Worm (Caenorhabditis elegans): ENCODE results near the gene acp-1.

The acp-1 gene

DNA sequence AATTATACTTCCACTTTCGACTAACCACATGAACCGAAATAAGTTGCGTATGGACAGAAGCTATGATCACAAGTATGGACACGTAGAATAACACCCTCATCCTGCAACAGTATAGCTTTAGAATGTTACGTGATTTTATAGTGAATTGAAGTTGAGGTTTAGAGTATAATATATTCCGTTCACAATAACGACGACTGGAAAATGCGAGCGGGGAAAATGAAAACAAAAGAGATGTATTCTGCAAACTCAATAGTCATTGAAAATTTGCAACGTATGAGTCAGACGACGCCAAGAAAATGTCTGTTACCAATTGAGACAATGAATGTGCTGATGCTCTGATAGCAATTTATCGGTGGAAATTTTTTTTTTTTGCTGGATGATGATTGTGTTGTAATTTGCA is at the start of gene acp-1:
Gene acp-1 (minus strand): TSS at position 101 of the 400 bp plus-strand sequence.
- TF ChIP-seq snpc-4 (tag; optimal IDR thresholded peaks at IDR 0.05) (no peak), elt-3 (tag; optimal IDR thresholded peaks at IDR 0.05) (no peak)

DNA sequence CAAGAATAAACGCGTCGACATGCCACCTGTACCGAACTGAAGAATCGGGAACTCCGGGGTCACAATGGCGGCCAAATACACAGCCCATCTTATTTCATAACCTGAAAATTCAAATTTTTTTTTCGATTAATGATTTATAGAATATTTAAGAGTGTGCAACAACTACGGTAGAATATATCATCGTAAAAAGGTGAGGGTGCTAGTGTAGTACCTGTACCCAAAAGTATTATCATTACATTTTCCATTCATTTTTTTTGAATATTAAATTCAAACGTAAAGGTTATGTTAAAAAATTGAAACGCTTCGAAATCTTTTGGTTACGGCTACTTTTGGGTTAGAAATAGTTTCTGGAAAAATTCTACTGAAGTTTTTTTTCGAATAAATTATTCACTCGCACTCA is 44.8 kb upstream of the acp-1 start, which contains the start of gene ZK813.4:
Gene ZK813.4 (minus strand): TSS at position 101 of the 400 bp plus-strand sequence.
- no peak for TF ChIP-seq ces-1 (GFP tag; optimal IDR thresholded peaks at IDR 0.05)
- no peak for TF ChIP-seq ztf-11 (tag; optimal IDR thresholded peaks at IDR 0.05)
- TF ChIP-seq ceh-43 (GFP tag; optimal IDR thresholded peaks at IDR 0.05): no peak
- TF ChIP-seq lin-13 (tag; optimal IDR thresholded peaks at IDR 0.05): no peak
- TF ChIP-seq tbx-8 (GFP tag; optimal IDR thresholded peaks at IDR 0.05): no peak
- no peak for TF ChIP-seq M03D4.4 (tag; optimal IDR thresholded peaks at IDR 0.05)
- no peak for TF ChIP-seq ceh-39 (tag; optimal IDR thresholded peaks at IDR 0.05)
- no peak for TF ChIP-seq unc-62 (GFP tag; optimal IDR thresholded peaks at IDR 0.05)
- no peak for TF ChIP-seq zip-8 (tag; optimal IDR thresholded peaks at IDR 0.05)
- TF ChIP-seq blmp-1 (tag; optimal IDR thresholded peaks at IDR 0.05): no peak
- TF ChIP-seq lsy-2 (tag; optimal IDR thresholded peaks at IDR 0.05): no peak
- TF ChIP-seq nhr-12 (tag; optimal IDR thresholded peaks at IDR 0.05): no peak
- TF ChIP-seq hlh-1 (tag; optimal IDR thresholded peaks at IDR 0.05): no peak
- TF ChIP-seq elt-1 (tag; optimal IDR thresholded peaks at IDR 0.05; ENCODE audit: borderline replicate concordance, insufficient read depth): no peak
- no peak for TF ChIP-seq mab-5 (tag; optimal IDR thresholded peaks at IDR 0.05)
- TF ChIP-seq cnd-1 (tag; optimal IDR thresholded peaks at IDR 0.05): no peak

DNA sequence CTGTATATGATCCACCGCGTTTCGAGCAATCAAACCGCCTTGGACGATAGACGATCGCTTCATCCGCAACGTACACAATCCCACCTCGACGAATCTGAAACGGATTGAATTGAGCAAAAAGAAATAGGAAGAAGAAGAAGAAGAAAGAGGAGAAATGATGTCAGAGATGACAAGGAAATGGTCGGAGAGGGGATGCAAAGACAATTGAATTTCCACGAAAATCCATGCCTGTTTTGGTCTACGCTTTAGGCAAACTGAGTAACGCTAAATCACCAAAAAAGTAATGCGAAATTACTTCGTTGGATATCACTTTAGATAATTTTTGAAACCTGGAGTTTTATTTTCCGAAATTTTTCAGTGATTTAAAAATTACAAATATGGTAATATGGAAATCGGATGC is 43.9 kb upstream of the acp-1 start:
- TF ChIP-seq lin-32 (GFP tag; optimal IDR thresholded peaks at IDR 0.05) (no peak), nhr-12 (tag; optimal IDR thresholded peaks at IDR 0.05) (no peak), ces-1 (GFP tag; optimal IDR thresholded peaks at IDR 0.05) (peak; percentile 53), lsy-2 (tag; optimal IDR thresholded peaks at IDR 0.05) (no peak), cnd-1 (tag; optimal IDR thresholded peaks at IDR 0.05) (no peak), elt-3 (tag; optimal IDR thresholded peaks at IDR 0.05) (no peak), drap-1 (GFP tag; optimal IDR thresholded peaks at IDR 0.05) (no peak)

DNA sequence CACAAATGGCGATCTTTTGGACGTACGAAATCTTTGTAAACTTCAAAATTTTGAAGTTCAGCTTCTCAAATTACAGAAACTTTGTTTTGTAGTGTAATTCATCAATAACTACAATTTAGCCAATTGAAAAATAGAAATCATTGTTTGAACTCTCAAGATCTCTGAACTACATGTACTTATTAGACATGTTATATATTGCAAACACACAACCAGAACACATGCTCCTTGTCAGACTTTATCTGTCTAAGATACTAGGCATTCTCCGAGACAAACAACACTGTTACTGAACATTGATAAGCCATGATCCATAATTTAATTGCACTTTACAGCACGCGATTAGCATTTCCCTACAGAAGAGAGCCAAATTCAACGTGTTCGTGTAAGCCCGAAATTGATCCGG is 39.3 kb upstream of the acp-1 start, which contains the start of gene ZK813.6:
Gene ZK813.6 (plus strand): TSS at position 301 of the 400 bp plus-strand sequence.
- TF ChIP-seq cnd-1 (tag; optimal IDR thresholded peaks at IDR 0.05) (no peak), hlh-1 (tag; optimal IDR thresholded peaks at IDR 0.05) (no peak), snpc-4 (tag; optimal IDR thresholded peaks at IDR 0.05) (no peak), mab-5 (tag; optimal IDR thresholded peaks at IDR 0.05) (no peak), sem-2 (GFP tag; optimal IDR thresholded peaks at IDR 0.05) (no peak), ces-1 (GFP tag; optimal IDR thresholded peaks at IDR 0.05) (no peak), unc-62 (GFP tag; optimal IDR thresholded peaks at IDR 0.05) (no peak), ceh-43 (GFP tag; optimal IDR thresholded peaks at IDR 0.05) (no peak), ztf-11 (tag; optimal IDR thresholded peaks at IDR 0.05) (no peak), nhr-2 (tag; optimal IDR thresholded peaks at IDR 0.05) (no peak), lin-32 (GFP tag; optimal IDR thresholded peaks at IDR 0.05) (no peak), zip-8 (tag; optimal IDR thresholded peaks at IDR 0.05) (no peak), ham-2 (GFP tag; optimal IDR thresholded peaks at IDR 0.05) (no peak), pha-4 (tag; optimal IDR thresholded peaks at IDR 0.05) (no peak), ceh-83 (GFP tag; optimal IDR thresholded peaks at IDR 0.05) (no peak), ceh-39 (tag; optimal IDR thresholded peaks at IDR 0.05) (no peak)

DNA sequence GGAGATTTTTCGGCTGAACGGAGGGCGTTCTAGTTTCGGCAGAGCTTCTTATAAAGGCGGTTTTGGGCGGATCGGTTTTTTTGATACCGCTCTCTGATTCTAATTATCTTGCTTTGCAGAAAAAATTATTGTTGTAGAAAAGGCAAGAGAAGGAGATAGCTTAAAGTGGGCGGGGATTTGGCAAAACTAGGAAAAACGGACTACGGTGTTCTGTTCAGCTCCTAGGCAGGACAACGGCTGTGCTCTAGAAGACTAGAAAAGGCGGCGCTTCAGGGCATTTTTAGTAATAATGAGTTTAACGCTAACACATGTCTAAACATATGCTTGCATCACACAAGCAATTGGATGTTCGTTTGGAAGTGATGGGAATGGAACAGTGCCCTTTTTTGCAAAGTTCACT is 33.8 kb upstream of the acp-1 start, which contains the start of gene C04F6.7:
Gene C04F6.7 (minus strand): TSS at position 101 of the 400 bp plus-strand sequence.
- TF ChIP-seq mab-5 (tag; optimal IDR thresholded peaks at IDR 0.05) (no peak), unc-120 (tag; optimal IDR thresholded peaks at IDR 0.05; ENCODE audit: poor library complexity, severe bottlenecking) (no peak), nhr-2 (tag; optimal IDR thresholded peaks at IDR 0.05) (no peak), nhr-28 (tag; optimal IDR thresholded peaks at IDR 0.05) (no peak), ceh-83 (GFP tag; optimal IDR thresholded peaks at IDR 0.05) (no peak), lsy-2 (tag; optimal IDR thresholded peaks at IDR 0.05) (no peak), pha-4 (tag; optimal IDR thresholded peaks at IDR 0.05) (no peak), unc-39 (tag; optimal IDR thresholded peaks at IDR 0.05) (no peak), ztf-11 (tag; optimal IDR thresholded peaks at IDR 0.05) (no peak), tbx-8 (GFP tag; optimal IDR thresholded peaks at IDR 0.05) (no peak), zip-8 (tag; optimal IDR thresholded peaks at IDR 0.05) (no peak), blmp-1 (tag; optimal IDR thresholded peaks at IDR 0.05) (no peak), hlh-1 (tag; optimal IDR thresholded peaks at IDR 0.05) (no peak), flh-1 (GFP tag; optimal IDR thresholded peaks at IDR 0.05) (no peak), ham-2 (GFP tag; optimal IDR thresholded peaks at IDR 0.05) (no peak), bed-3 (GFP tag; optimal IDR thresholded peaks at IDR 0.05) (no peak), drap-1 (GFP tag; optimal IDR thresholded peaks at IDR 0.05) (no peak), sptf-1 (tag; optimal IDR thresholded peaks at IDR 0.05) (no peak), nhr-12 (tag; optimal IDR thresholded peaks at IDR 0.05) (no peak), elt-3 (tag; optimal IDR thresholded peaks at IDR 0.05) (no peak)

All from whole organism, mixed stage, embryonic.